Fruit fly (Drosophila melanogaster) whole organism, prepupa: ENCODE measurements around the gene wnd.

ENCODE experiments used
- Blimp-1 ChIP-seq: fragments of 200-800 bp; sonication (Bioruptor generic); optimal IDR thresholded peaks from 3 replicates; lab custom pipeline; 2017; ENCODE audit warnings: missing biosample characterization, missing genetic modification characterization, mild to moderate bottlenecking, moderate library complexity, missing genetic modification reagents
- CG34406 ChIP-seq: fragments of 200-800 bp; sonication (Bioruptor generic); optimal IDR thresholded peaks from 3 replicates; lab custom pipeline; 2016; ENCODE audit warnings: missing biosample characterization, missing genetic modification characterization
- CG6163 ChIP-seq: fragments of 200-800 bp; sonication (Bioruptor generic); IDR thresholded peaks from 3 replicates; pipeline ENCODE4 v1.3.6; 2022; ENCODE audit warnings: missing biosample characterization, missing genetic modification characterization
- Hr38 ChIP-seq: sonication (Bioruptor generic); optimal IDR thresholded peaks from 2 replicates; lab custom pipeline; 2016; ENCODE audit warnings: missing biosample characterization, missing genetic modification characterization
- Sox15 ChIP-seq: fragments of 200-800 bp; sonication (Bioruptor generic); optimal IDR thresholded peaks from 3 replicates; lab custom pipeline; 2016; ENCODE audit warnings: missing biosample characterization, missing genetic modification characterization
- cyc ChIP-seq: fragments of 200-800 bp; sonication (Bioruptor generic); optimal IDR thresholded peaks from 3 replicates; lab custom pipeline; 2016; ENCODE audit warnings: missing biosample characterization, missing genetic modification characterization
- net ChIP-seq: fragments of 200-800 bp; sonication (Bioruptor generic); optimal IDR thresholded peaks from 3 replicates; lab custom pipeline; 2016; ENCODE audit warnings: missing biosample characterization, missing genetic modification characterization
- svp ChIP-seq: fragments of 200-800 bp; sonication (Bioruptor generic); peaks from one replicate; lab custom pipeline; 2016; ENCODE audit warnings: missing biosample characterization, missing genetic modification characterization
- topi ChIP-seq: fragments of 200-800 bp; sonication (Bioruptor generic); optimal IDR thresholded peaks from 3 replicates; lab custom pipeline; 2016; ENCODE audit warnings: missing biosample characterization, missing genetic modification characterization

dm6 chr3L:19665059-19665626 is 29.6 kb upstream of the wnd start:
- TF ChIP-seq Sox15 (GFP tag; lab: Kevin White, UChicago) (no peak), CG34406 (GFP tag; lab: Kevin White, UChicago) (no peak), cyc (GFP tag; lab: Kevin White, UChicago) (no peak), CG6163 (0 out of 3 replicates have a peak, but pooled peaks have one; percentile 32), svp (GFP tag; lab: Kevin White, UChicago) (no peak), topi (GFP tag; lab: Kevin White, UChicago) (no peak), Blimp-1 (GFP tag; lab: Kevin White, UChicago) (no peak), Hr38 (no peak), net (GFP tag; lab: Kevin White, UChicago) (no peak)
